Worm (Caenorhabditis elegans) whole organism, midembryonic: Measurements from ENCODE around the gene F55B11.5.

Experiments used
- T22C8.4 ChIP-seq: fragments of 200-800 bp; sonication (Bioruptor generic); IDR thresholded peaks from 2 replicates; pipeline ENCODE4 v1.3.6; 2022; ENCODE audit warnings: missing genetic modification characterization, missing compliant biosample characterization
- cog-1 ChIP-seq: sonication (generic microtip); optimal IDR thresholded peaks from 2 replicates; lab custom pipeline; 2016; ENCODE audit warnings: missing genetic modification characterization, missing compliant biosample characterization
- flt-1 ChIP-seq: fragments of 200-800 bp; sonication (Bioruptor generic); IDR thresholded peaks from 2 replicates; pipeline ENCODE4 v1.3.6; 2022; ENCODE audit warnings: missing genetic modification characterization, missing compliant biosample characterization
- klf-2 ChIP-seq: fragments of 200-800 bp; sonication (Bioruptor generic); conservative IDR thresholded peaks from 2 replicates; pipeline ENCODE4 v1.3.6; 2022; ENCODE audit warnings: missing genetic modification reagents, missing genetic modification characterization, missing compliant biosample characterization
- med-1 ChIP-seq: sonication (generic microtip); optimal IDR thresholded peaks from 2 replicates; lab custom pipeline; 2017; ENCODE audit warnings: missing genetic modification characterization, mild to moderate bottlenecking, missing compliant biosample characterization, antibody characterized with exemption, missing genetic modification reagents; ENCODE audit not compliant: insufficient read depth
- ref-1 ChIP-seq: fragments of 200-800 bp; sonication (Bioruptor generic); conservative IDR thresholded peaks from 2 replicates; pipeline ENCODE4 v1.3.6; 2022; ENCODE audit warnings: missing genetic modification reagents, missing genetic modification characterization, missing compliant biosample characterization
- tab-1 ChIP-seq: fragments of 200-800 bp; sonication (Bioruptor generic); IDR thresholded peaks from 2 replicates; pipeline ENCODE4 v1.3.6; 2022; ENCODE audit warnings: missing genetic modification characterization, missing compliant biosample characterization
- ztf-23 ChIP-seq: fragments of 200-800 bp; sonication (Bioruptor generic); IDR thresholded peaks from 2 replicates; pipeline ENCODE4 v1.3.6; 2022; ENCODE audit warnings: missing genetic modification reagents, missing genetic modification characterization, missing compliant biosample characterization
- ztf-29 ChIP-seq: fragments of 200-800 bp; sonication (Bioruptor generic); IDR thresholded peaks from 2 replicates; pipeline ENCODE4 v1.3.6; 2022; ENCODE audit warnings: missing genetic modification reagents, missing genetic modification characterization, missing compliant biosample characterization

The F55B11.5 gene

DNA sequence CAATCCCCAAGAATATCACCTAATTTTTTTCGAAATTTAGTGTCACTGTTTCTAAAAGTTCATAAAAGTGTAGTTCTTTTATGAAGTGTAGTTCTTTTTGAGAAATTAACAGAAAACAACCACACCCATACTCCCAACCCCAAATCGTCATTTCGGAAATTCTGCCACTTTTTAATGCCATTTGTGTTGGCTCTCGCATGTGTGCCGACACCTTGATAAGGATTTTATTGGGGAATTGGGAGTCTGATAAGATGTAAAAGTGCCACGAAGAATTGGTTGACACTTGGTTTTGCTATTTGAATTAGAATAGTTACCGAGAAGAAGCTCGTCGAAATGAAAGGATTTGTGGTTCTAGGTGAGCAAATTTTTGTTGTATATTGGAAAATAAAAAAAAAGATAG lies 29.2 kb downstream of the F55B11.5 start, which contains the start of gene nspg-9:
Gene nspg-9, plus strand, starts transcription at position 234 of the 400 bp plus-strand sequence.
- TF ChIP-seq med-1 (GFP tag; lab: Kevin White, UChicago) (no peak), cog-1 (tag; lab: Kevin White, UChicago) (no peak), flt-1 (GFP tag; lab: Robert Waterston, UW) (no peak), ztf-29 (GFP tag; lab: Robert Waterston, UW) (no peak), klf-2 (no peak), ref-1 (no peak)

DNA sequence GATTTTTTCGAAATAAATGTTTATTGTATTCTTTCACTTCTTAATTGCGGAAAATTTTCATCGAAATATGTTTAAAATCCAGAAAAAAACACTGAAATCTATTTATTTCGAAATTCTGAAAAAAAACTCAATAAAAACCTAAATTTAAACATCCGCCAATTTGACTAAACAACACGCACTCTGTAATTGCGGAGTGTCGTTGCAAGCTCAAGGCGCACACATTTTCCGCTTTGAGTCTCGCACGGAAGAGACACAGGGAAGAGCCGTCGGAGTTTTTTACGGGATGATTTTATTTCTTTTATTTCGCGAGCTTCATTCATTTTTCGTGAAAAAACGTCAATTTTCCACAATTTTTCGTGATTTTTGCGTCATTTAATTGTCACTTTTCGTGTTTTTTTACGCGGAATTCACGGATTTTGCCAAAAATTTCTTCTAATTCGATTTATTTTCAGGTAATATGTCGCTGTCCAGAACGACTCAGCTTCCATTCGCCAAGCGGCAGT lies 36.6 kb downstream of the F55B11.5 start, which contains the start of gene dld-1:
Gene dld-1, plus strand, starts transcription at position 453 of the 503 bp plus-strand sequence.
- TF ChIP-seq ztf-29 (GFP tag; lab: Robert Waterston, UW) (peak; percentile 36; the same call in 1 of the 2 replicates), ztf-23 (GFP tag; lab: Robert Waterston, UW) (0 out of 2 replicates have a peak, but pooled peaks have one; percentile 49), ref-1 (no peak), tab-1 (no peak), flt-1 (GFP tag; lab: Robert Waterston, UW) (peak; percentile 43; the same call in 1 of the 2 replicates), klf-2 (no peak; the same call in 1 of the 2 replicates), T22C8.4 (GFP tag; lab: Robert Waterston, UW) (peak; percentile 32; the same call in 1 of the 2 replicates), cog-1 (tag; lab: Kevin White, UChicago) (peak; percentile 70), med-1 (GFP tag; lab: Kevin White, UChicago) (no peak)

ce11 chrIV:14466048-14466447 lies 38.6 kb downstream of the F55B11.5 start:
- TF ChIP-seq ztf-23 (GFP tag; lab: Robert Waterston, UW) (no peak), ref-1 (no peak), tab-1 (no peak), cog-1 (tag; lab: Kevin White, UChicago) (no peak), klf-2 (no peak), ztf-29 (GFP tag; lab: Robert Waterston, UW) (no peak), med-1 (GFP tag; lab: Kevin White, UChicago) (no peak), T22C8.4 (GFP tag; lab: Robert Waterston, UW) (no peak), flt-1 (GFP tag; lab: Robert Waterston, UW) (no peak)

DNA sequence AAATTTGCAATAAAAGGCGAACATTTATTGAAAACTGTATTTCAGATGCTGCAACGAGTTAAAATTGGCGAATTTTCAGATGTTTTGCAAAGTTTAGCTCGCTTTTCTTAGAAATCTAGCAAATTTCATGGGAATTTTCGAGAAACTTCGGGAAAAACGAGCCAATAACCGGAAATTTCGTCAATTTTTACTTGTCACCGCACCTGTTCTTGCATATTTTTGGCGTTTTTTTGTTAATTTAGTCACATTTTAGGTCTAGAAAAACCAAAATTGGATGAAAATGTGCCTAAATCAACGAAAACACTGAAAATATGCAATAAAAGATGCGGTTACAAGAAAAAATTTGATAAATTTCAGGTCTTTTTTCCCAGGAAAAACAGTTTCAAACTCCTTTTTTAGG lies 39.3 kb downstream of the F55B11.5 start:
- no peak for TF ChIP-seq ztf-23 (GFP tag; lab: Robert Waterston, UW)
- no peak for TF ChIP-seq klf-2
- TF ChIP-seq flt-1 (GFP tag; lab: Robert Waterston, UW), result no peak
- no peak for TF ChIP-seq ref-1
- no peak for TF ChIP-seq T22C8.4 (GFP tag; lab: Robert Waterston, UW)
- no peak for TF ChIP-seq tab-1
- TF ChIP-seq med-1 (GFP tag; lab: Kevin White, UChicago), result no peak
- no peak for TF ChIP-seq cog-1 (tag; lab: Kevin White, UChicago)
- no peak for TF ChIP-seq ztf-29 (GFP tag; lab: Robert Waterston, UW)

ce11 chrIV:14469013-14469412 lies 41.5 kb downstream of the F55B11.5 start:
- TF ChIP-seq klf-2 (no peak), cog-1 (tag; lab: Kevin White, UChicago) (no peak), ref-1 (no peak), flt-1 (GFP tag; lab: Robert Waterston, UW) (no peak), med-1 (GFP tag; lab: Kevin White, UChicago) (no peak)
